Fruit fly (Drosophila melanogaster) whole organism, prepupa: ENCODE data around the gene CG31231.

Experiments
- CG16779 ChIP-seq: fragments of 200-800 bp; sonication (Bioruptor generic); optimal IDR thresholded peaks from 3 replicates; lab custom pipeline; 2017; ENCODE audit warnings: missing biosample characterization, mild to moderate bottlenecking, missing genetic modification characterization
- fd85E ChIP-seq: fragments of 200-800 bp; sonication (Bioruptor generic); optimal IDR thresholded peaks from 3 replicates; lab custom pipeline; 2016; ENCODE audit warnings: missing biosample characterization, missing genetic modification characterization

- no peak for TF ChIP-seq fd85E (GFP tag; lab: Kevin White, UChicago)
- TF ChIP-seq CG16779: no peak
Observed at dm6 chr3R:18663525-18663924, 1.6 kb upstream of the CG31231 start, which contains the start of the genes Cpsf73 and Gos28.
